Fruit fly (Drosophila melanogaster) S2 (cell line): Measurements from ENCODE around the gene CG9525.

Source experiments
- CG8478 ChIP-seq: fragments of >200 bp; optimal IDR thresholded peaks from 2 replicates; lab custom pipeline; 2018
- CTCF ChIP-seq, 2 experiments: fragments of >200 bp; optimal IDR thresholded peaks; 2 replicates each; lab custom pipeline; 2018

DNA sequence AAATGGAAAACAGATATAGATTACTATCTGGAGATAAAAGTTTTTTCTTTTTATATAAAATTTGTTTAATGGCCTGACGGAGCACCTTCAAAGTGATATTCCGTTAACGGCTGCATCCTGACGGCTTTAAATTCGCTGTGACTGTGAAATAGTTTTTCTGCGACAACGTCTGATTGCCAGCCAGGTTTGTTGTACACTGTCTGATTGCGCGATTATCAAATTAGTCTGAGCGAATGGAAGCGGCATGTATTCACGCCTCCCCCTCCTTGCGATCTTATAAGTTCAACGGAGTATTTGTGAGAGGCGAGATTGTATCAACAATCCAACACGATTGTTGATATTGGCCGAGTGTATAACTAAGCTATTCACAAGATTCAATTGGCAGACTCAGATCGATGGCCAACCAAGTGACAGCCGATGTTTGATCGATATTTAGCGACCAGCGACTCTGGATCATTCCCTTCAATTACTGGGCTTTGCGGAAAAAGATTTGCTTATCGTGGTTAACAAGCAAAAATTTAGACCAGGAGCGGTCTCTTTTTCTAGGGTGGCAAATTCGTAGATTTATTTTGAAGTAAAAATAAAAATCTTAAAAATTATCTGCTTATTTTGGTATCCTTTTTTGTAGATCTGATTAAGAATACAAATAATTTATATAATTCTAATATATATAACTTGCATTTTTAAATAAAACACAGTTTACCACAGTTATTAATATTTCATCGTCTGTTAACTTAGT is 6.4 kb downstream of the CG9525 start:
- TF ChIP-seq CG8478 (lab: Kevin White, UChicago) (no peak), CTCF (optimal IDR thresholded peaks at IDR 0.05; lab: Kevin White, UChicago) (no peak)
